Worm (Caenorhabditis elegans) whole organism, young adult: ENCODE measurements around the gene F20D6.1.

ENCODE experiments used
- D2030.7 ChIP-seq: fragments of 200-800 bp; sonication (Bioruptor generic); IDR thresholded peaks from 2 replicates; pipeline ENCODE4 v1.3.6; 2022; ENCODE audit warnings: missing genetic modification reagents, missing genetic modification characterization, missing compliant biosample characterization
- ama-1 ChIP-seq, 3 experiments: fragments of 150-350 bp in 1 of 3; sonication (generic microtip) in 2 of 3; optimal IDR thresholded peaks; 2 replicates each; lab custom pipeline; 2014 to 2018; ENCODE audit warnings: missing biosample characterization in 2 of 3, missing genetic modification characterization in 2 of 3, missing genetic modification reagents in 2 of 3
- attf-6 ChIP-seq: fragments of 200-800 bp; sonication (Bioruptor generic); IDR thresholded peaks from 2 replicates; pipeline ENCODE4 v1.3.6; 2022; ENCODE audit warnings: missing genetic modification reagents, missing genetic modification characterization, missing compliant biosample characterization
- bed-1 ChIP-seq: fragments of 200-800 bp; sonication (Bioruptor generic); IDR thresholded peaks from 2 replicates; pipeline ENCODE4 v1.3.6; 2022; ENCODE audit warnings: missing genetic modification reagents, missing genetic modification characterization, missing compliant biosample characterization
- lag-1 ChIP-seq: fragments of 200-800 bp; sonication (Bioruptor generic); IDR thresholded peaks from 2 replicates; pipeline ENCODE4 v1.3.6; 2022; ENCODE audit warnings: missing genetic modification reagents, missing genetic modification characterization, missing compliant biosample characterization
- rec-8 ChIP-seq, 2 experiments: sonication (generic microtip); optimal IDR thresholded peaks; 2 replicates each; lab custom pipeline; 2016; ENCODE audit warnings: mild to moderate bottlenecking in 2 of 2, missing genetic modification characterization in 2 of 2, missing genetic modification reagents in 2 of 2, missing genotype in 2 of 2, missing biosample characterization in 1 of 2, missing compliant biosample characterization in 1 of 2, moderate library complexity in 1 of 2
- snpc-4 ChIP-seq, 5 experiments: fragments of 150-350 bp in 1 of 5; sonication (generic microtip) in 4 of 5; optimal IDR thresholded peaks; 2 replicates each; lab custom pipeline; 2014 to 2018; ENCODE audit warnings: missing genetic modification characterization in 5 of 5, missing biosample characterization in 3 of 5, antibody characterized with exemption in 2 of 5, mild to moderate bottlenecking in 2 of 5, missing compliant biosample characterization in 2 of 5, missing genotype in 2 of 5, moderate library complexity in 2 of 5, missing genetic modification reagents in 1 of 5

- TF ChIP-seq lag-1 (GFP tag; lab: Robert Waterston, UW) (no peak), rec-8 (tag; optimal IDR thresholded peaks at IDR 0.05; lab: Kevin White, UChicago) (no peak), bed-1 (no peak), snpc-4 (GFP tag; optimal IDR thresholded peaks at IDR 0.05; lab: Kevin White, UChicago) (no peak), snpc-4 (tag; optimal IDR thresholded peaks at IDR 0.05; lab: Kevin White, UChicago) (no peak), attf-6 (GFP tag; lab: Robert Waterston, UW) (no peak), D2030.7 (GFP tag; lab: Robert Waterston, UW) (no peak), ama-1 (optimal IDR thresholded peaks at IDR 0.05; lab: Kevin White, UChicago) (no peak), ama-1 (GFP tag; optimal IDR thresholded peaks at IDR 0.05; lab: Kevin White, UChicago) (no peak)
Measured at ce11 chrV:8188421-8188820, 2.1 kb upstream of the F20D6.1 start, which contains the start of gene F20D6.15.
